Worm (Caenorhabditis elegans): ENCODE data around the gene M79.2.

- no peak for TF ChIP-seq ama-1 (optimal IDR thresholded peaks at IDR 0.05)
- TF ChIP-seq sea-1 (GFP tag; conservative IDR thresholded peaks at IDR 0.05), result no peak
- no peak for TF ChIP-seq hnd-1 (tag; optimal IDR thresholded peaks at IDR 0.05)
- no peak for TF ChIP-seq F13C5.2 (tag; optimal IDR thresholded peaks at IDR 0.05)
- no peak for TF ChIP-seq tra-4 (tag; optimal IDR thresholded peaks at IDR 0.05)
- TF ChIP-seq tbx-11 (GFP tag; IDR thresholded peaks at IDR 0.05), result no peak
- no peak for TF ChIP-seq hmbx-1 (tag; optimal IDR thresholded peaks at IDR 0.05)
- no peak for TF ChIP-seq scrt-1 (GFP tag; IDR thresholded peaks at IDR 0.05)
- no peak for TF ChIP-seq ceh-36 (tag; optimal IDR thresholded peaks at IDR 0.05)
- no peak for TF ChIP-seq flt-1 (GFP tag; IDR thresholded peaks at IDR 0.05)
- no peak for TF ChIP-seq tbx-37 (GFP tag; conservative IDR thresholded peaks at IDR 0.05)
- no peak for TF ChIP-seq pes-1 (GFP tag; IDR thresholded peaks at IDR 0.05)
- no peak for TF ChIP-seq ceh-13 (GFP tag; optimal IDR thresholded peaks at IDR 0.05)
Observed at ce11 chrX:10674199-10674598, 45.6 kb upstream of the M79.2 start, which contains the start of gene F13E6.2.
